Worm (Caenorhabditis elegans): ENCODE measurements around the gene R04D3.2.

ce11 chrX:13267230-13267629 lies 19.2 kb downstream of the R04D3.2 start, which contains the start of gene cyp-14A1:
- no peak for TF ChIP-seq mep-1 (tag; optimal IDR thresholded peaks at IDR 0.05)
- TF ChIP-seq blmp-1 (tag; optimal IDR thresholded peaks at IDR 0.05), result no peak

Measured in whole organism, mixed stage, embryonic.